Worm (Caenorhabditis elegans) whole organism, midembryonic: Measurements from ENCODE around the gene srj-22.

Experiments used
- T22C8.4 ChIP-seq: fragments of 200-800 bp; sonication (Bioruptor generic); IDR thresholded peaks from 2 replicates; pipeline ENCODE4 v1.3.6; 2022; ENCODE audit warnings: missing genetic modification characterization, missing compliant biosample characterization
- cog-1 ChIP-seq: sonication (generic microtip); optimal IDR thresholded peaks from 2 replicates; lab custom pipeline; 2016; ENCODE audit warnings: missing genetic modification characterization, missing compliant biosample characterization
- flt-1 ChIP-seq: fragments of 200-800 bp; sonication (Bioruptor generic); IDR thresholded peaks from 2 replicates; pipeline ENCODE4 v1.3.6; 2022; ENCODE audit warnings: missing genetic modification characterization, missing compliant biosample characterization
- klf-2 ChIP-seq: fragments of 200-800 bp; sonication (Bioruptor generic); conservative IDR thresholded peaks from 2 replicates; pipeline ENCODE4 v1.3.6; 2022; ENCODE audit warnings: missing genetic modification reagents, missing genetic modification characterization, missing compliant biosample characterization
- med-1 ChIP-seq: sonication (generic microtip); optimal IDR thresholded peaks from 2 replicates; lab custom pipeline; 2017; ENCODE audit warnings: missing genetic modification characterization, mild to moderate bottlenecking, missing compliant biosample characterization, antibody characterized with exemption, missing genetic modification reagents; ENCODE audit not compliant: insufficient read depth
- ref-1 ChIP-seq: fragments of 200-800 bp; sonication (Bioruptor generic); conservative IDR thresholded peaks from 2 replicates; pipeline ENCODE4 v1.3.6; 2022; ENCODE audit warnings: missing genetic modification reagents, missing genetic modification characterization, missing compliant biosample characterization
- tab-1 ChIP-seq: fragments of 200-800 bp; sonication (Bioruptor generic); IDR thresholded peaks from 2 replicates; pipeline ENCODE4 v1.3.6; 2022; ENCODE audit warnings: missing genetic modification characterization, missing compliant biosample characterization
- ztf-23 ChIP-seq: fragments of 200-800 bp; sonication (Bioruptor generic); IDR thresholded peaks from 2 replicates; pipeline ENCODE4 v1.3.6; 2022; ENCODE audit warnings: missing genetic modification reagents, missing genetic modification characterization, missing compliant biosample characterization
- ztf-29 ChIP-seq: fragments of 200-800 bp; sonication (Bioruptor generic); IDR thresholded peaks from 2 replicates; pipeline ENCODE4 v1.3.6; 2022; ENCODE audit warnings: missing genetic modification reagents, missing genetic modification characterization, missing compliant biosample characterization

The srj-22 gene

ce11 chrV:10723181-10723580, 20.4 kb downstream of the srj-22 start:
- TF ChIP-seq T22C8.4 (no peak), ztf-23 (GFP tag; lab: Robert Waterston, UW) (no peak), ztf-29 (no peak), flt-1 (GFP tag; lab: Robert Waterston, UW) (no peak), med-1 (GFP tag; lab: Kevin White, UChicago) (no peak), klf-2 (GFP tag; lab: Robert Waterston, UW) (no peak)

ce11 chrV:10722595-10722994, 21.0 kb downstream of the srj-22 start:
- TF ChIP-seq ztf-23 (GFP tag; lab: Robert Waterston, UW) (no peak), med-1 (GFP tag; lab: Kevin White, UChicago) (no peak), ref-1 (GFP tag; lab: Robert Waterston, UW) (no peak), tab-1 (GFP tag; lab: Robert Waterston, UW) (no peak), ztf-29 (no peak), cog-1 (tag; lab: Kevin White, UChicago) (no peak), flt-1 (GFP tag; lab: Robert Waterston, UW) (no peak), klf-2 (GFP tag; lab: Robert Waterston, UW) (no peak), T22C8.4 (no peak)

ce11 chrV:10721912-10722426, 21.6 kb downstream of the srj-22 start:
- TF ChIP-seq cog-1 (tag; lab: Kevin White, UChicago) (no peak), T22C8.4 (no peak), ztf-29 (no peak), ztf-23 (GFP tag; lab: Robert Waterston, UW) (no peak), klf-2 (GFP tag; lab: Robert Waterston, UW) (no peak), med-1 (GFP tag; lab: Kevin White, UChicago) (no peak), ref-1 (GFP tag; lab: Robert Waterston, UW) (no peak), flt-1 (GFP tag; lab: Robert Waterston, UW) (no peak), tab-1 (GFP tag; lab: Robert Waterston, UW) (no peak)

ce11 chrV:10721304-10721703, 22.2 kb downstream of the srj-22 start:
- no peak for TF ChIP-seq flt-1 (GFP tag; lab: Robert Waterston, UW)
- no peak for TF ChIP-seq med-1 (GFP tag; lab: Kevin White, UChicago)
- TF ChIP-seq tab-1 (GFP tag; lab: Robert Waterston, UW): no peak
- TF ChIP-seq ztf-29: no peak

ce11 chrV:10720876-10721275, 22.7 kb downstream of the srj-22 start:
- no peak for TF ChIP-seq ztf-29
- no peak for TF ChIP-seq klf-2 (GFP tag; lab: Robert Waterston, UW)
- no peak for TF ChIP-seq ztf-23 (GFP tag; lab: Robert Waterston, UW)
- no peak for TF ChIP-seq flt-1 (GFP tag; lab: Robert Waterston, UW)
- no peak for TF ChIP-seq cog-1 (tag; lab: Kevin White, UChicago)
- no peak for TF ChIP-seq T22C8.4
- no peak for TF ChIP-seq tab-1 (GFP tag; lab: Robert Waterston, UW)
- TF ChIP-seq ref-1 (GFP tag; lab: Robert Waterston, UW): no peak
- TF ChIP-seq med-1 (GFP tag; lab: Kevin White, UChicago): no peak

- TF ChIP-seq med-1 (GFP tag; lab: Kevin White, UChicago): no peak
- TF ChIP-seq tab-1 (GFP tag; lab: Robert Waterston, UW): no peak
- TF ChIP-seq klf-2 (GFP tag; lab: Robert Waterston, UW): no peak
- TF ChIP-seq flt-1 (GFP tag; lab: Robert Waterston, UW): no peak
- no peak for TF ChIP-seq cog-1 (tag; lab: Kevin White, UChicago)
These were observed 23.2 kb downstream of the srj-22 start for ce11 chrV:10720303-10720847.

- TF ChIP-seq ref-1 (GFP tag; lab: Robert Waterston, UW) (no peak), klf-2 (GFP tag; lab: Robert Waterston, UW) (no peak), ztf-29 (no peak), T22C8.4 (no peak)
These were observed 23.7 kb downstream of the srj-22 start for ce11 chrV:10719833-10720170.

- TF ChIP-seq tab-1 (GFP tag; lab: Robert Waterston, UW): no peak
- TF ChIP-seq T22C8.4: no peak
- no peak for TF ChIP-seq flt-1 (GFP tag; lab: Robert Waterston, UW)
- no peak for TF ChIP-seq ref-1 (GFP tag; lab: Robert Waterston, UW)
- TF ChIP-seq cog-1 (tag; lab: Kevin White, UChicago): no peak
- TF ChIP-seq ztf-23 (GFP tag; lab: Robert Waterston, UW): no peak
- TF ChIP-seq ztf-29: no peak
- TF ChIP-seq klf-2 (GFP tag; lab: Robert Waterston, UW): no peak
These were observed 24.3 kb downstream of the srj-22 start for ce11 chrV:10719019-10719832.

ce11 chrV:10718037-10718436, 25.5 kb downstream of the srj-22 start:
- TF ChIP-seq tab-1 (GFP tag; lab: Robert Waterston, UW): no peak
